Fruit fly (Drosophila melanogaster): Measurements from ENCODE around the gene Tango14.

Tango14 gene

DNA sequence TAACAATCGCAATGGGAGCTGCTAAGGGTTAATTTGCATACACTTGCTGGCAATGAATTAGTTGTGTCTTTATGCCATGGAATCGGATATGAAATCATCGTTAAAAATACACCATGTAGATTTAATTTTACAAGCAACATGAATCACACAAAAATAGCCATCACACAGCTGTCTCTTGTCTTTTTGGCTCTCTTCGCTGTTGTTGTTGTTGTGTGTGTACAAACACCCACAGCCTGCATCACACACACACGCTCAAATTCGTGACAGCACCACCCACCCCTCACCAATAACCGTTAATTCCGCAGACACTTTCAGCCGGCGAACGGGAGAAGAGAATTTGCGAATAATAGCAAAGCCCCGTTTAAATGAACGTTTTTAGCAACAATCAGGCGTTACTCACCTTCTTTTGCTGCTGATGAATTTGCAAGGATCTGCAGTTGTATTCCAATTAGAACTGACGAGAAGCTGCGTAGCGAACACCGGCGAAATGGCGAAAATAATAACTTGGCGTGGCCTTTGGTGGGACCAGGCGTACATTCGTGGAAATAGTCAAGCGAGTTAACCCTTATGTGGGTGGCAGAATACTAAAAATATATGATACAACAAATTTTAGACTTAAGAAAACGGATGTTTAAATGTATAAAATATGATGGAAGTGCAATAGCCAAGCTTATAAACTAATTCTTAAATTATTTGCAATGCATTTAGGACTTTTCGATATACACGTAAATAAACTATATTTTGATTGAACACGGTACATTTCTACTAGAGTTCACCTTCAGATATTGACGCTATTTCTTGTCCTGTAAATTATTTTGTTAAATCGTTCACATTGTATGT, 562 bp upstream of the Tango14 start, which contains the start of gene capt:
Gene capt, minus strand, starts transcription at position 584 of the 840 bp plus-strand sequence.
- peak; percentile 35 for TF ChIP-seq noc (tag; optimal IDR thresholded peaks at IDR 0.05)

- no peak for TF ChIP-seq noc (tag; optimal IDR thresholded peaks at IDR 0.05)
Observed at dm6 chr2L:1163538-1164143, 5.2 kb downstream of the Tango14 start, which contains the start of gene CG5080. CG5080 (minus strand) TSS chr2L:1163886.

DNA sequence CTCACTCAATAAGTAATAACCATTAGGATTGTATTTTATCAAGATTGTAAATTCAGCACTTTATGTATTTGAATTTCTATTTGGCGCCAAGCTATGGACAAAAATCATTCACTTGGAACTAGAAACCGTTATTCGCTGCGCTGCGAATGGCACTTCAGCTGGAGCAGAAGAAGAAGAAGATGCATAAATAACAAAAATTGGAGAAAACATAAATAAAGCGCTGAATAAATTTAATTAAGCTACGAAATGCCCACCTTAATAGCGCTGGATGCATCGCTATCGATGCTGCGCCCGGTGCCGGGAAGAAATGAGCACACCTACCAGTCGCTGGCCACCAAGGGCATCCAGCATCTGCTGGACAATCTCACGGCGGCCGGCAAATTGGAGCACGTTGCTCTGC, 5.8 kb downstream of the Tango14 start, which contains the start of gene IntS14:
Gene IntS14, plus strand, starts transcription at position 150 of the 400 bp plus-strand sequence.
- TF ChIP-seq noc (tag; optimal IDR thresholded peaks at IDR 0.05) = no peak

dm6 chr2L:1166326-1166725, 7.9 kb downstream of the Tango14 start, which contains the start of gene CG14341:
CG14341 (plus strand) TSS chr2L:1166506.
- no peak for TF ChIP-seq noc (tag; optimal IDR thresholded peaks at IDR 0.05)

- TF ChIP-seq noc (tag; optimal IDR thresholded peaks at IDR 0.05) = peak; percentile 72
Observed at dm6 chr2L:1169867-1170415, 11.5 kb downstream of the Tango14 start, which contains the start of the genes CG31922 and Plap. CG31922 (plus strand) TSS chr2L:1170181. Plap (minus strand) TSS chr2L:1170365.

- no peak for TF ChIP-seq noc (tag; optimal IDR thresholded peaks at IDR 0.05)
Observed at dm6 chr2L:1172704-1173107, 14.2 kb downstream of the Tango14 start, which contains the start of the genes Charon and CG4887. Charon (minus strand) TSS chr2L:1172805. CG4887 (plus strand) TSS chr2L:1173009.

dm6 chr2L:1177522-1177921, 19.1 kb downstream of the Tango14 start, which contains the start of gene CG4896:
CG4896 (plus strand) TSS chr2L:1177690.
- TF ChIP-seq noc (tag; optimal IDR thresholded peaks at IDR 0.05) = no peak

DNA sequence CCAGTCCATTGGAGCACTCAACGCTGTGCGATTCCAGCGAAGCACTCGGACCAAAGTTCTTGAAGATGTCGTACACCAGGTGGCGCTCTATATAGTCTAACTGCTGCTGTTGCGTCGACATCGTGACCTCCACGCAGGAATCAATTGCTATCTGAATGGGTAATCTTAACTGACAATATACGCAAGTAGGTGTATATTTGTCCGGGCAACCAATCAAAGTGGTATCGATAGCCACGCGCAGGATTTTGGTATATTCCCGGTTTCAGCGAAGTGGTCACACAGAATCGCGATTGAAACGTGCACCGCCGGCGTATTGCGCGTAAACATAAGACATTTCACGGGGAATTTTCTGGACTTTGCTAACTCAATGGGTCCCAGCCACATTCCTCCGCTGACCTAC, 25.3 kb downstream of the Tango14 start, which contains the start of the genes CG5126 and Tgt:
Gene CG5126, minus strand, starts transcription at position 222 of the 400 bp plus-strand sequence.
Gene Tgt, plus strand, starts transcription at position 267 of the 400 bp plus-strand sequence.
- no peak for TF ChIP-seq noc (tag; optimal IDR thresholded peaks at IDR 0.05)

DNA sequence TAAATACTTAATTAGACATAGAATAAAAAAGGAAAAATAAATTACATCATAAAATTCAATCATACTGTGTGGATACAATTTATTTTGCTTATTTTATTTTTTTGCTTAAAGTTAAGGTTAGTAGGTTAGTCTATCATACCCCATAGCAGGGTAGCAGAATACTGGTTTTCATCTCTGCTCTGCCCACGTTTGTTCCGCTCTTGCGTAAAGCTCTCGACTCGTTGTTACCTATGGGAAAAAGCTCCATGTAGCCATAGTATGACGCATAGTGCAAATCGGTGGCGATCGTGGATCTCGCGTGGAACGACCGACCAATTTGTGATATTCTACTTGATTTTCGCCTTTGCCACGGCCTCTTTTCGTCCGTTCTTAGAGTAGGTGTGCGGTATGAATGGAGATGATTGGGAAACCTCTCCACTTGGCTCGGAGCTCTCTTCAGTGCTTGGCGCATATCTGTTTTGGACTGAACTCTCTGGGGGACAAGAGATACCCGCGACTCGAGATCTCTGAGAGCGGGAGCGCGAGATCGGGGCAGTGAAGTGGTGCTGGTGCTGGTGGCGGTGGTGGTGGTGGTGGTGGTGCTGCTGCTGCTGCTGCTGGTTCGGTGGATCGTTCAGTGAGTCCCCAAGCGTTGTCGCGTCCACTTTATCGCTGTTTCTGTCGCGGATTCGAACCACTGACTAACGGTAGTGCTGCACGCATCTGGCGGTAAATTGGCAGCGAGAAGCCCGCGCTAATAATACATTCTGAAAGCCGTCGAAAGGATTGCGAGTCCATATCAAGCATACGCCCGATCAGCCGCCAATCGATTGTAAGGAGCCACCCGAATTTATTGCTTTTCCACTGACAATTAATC, 27.4 kb downstream of the Tango14 start, which contains the start of gene CG5001:
Gene CG5001, plus strand, starts transcription at position 116 of the 856 bp plus-strand sequence.
- TF ChIP-seq noc (tag; optimal IDR thresholded peaks at IDR 0.05) = peak; percentile 64

DNA sequence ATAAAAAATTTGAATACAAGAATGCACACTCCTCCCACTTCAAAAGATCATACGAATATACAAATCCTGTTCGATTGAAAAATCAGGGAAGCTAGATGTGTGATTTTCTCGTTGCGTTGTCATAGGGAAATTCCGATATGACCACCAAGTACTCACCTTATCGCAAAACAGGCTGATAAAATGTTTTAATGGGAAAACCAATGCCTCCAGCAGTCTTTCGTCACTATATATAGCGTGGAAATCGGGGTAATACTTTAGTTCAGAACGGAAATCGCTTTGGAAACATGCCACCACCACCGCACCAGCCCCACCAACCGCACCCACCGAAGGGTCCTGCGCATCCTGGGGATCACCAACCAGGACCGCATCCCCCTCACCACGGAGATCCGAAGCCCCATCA, 40.7 kb downstream of the Tango14 start, which contains the start of the genes CG5139 and CG43348:
Gene CG5139, minus strand, starts transcription at position 101 of the 400 bp plus-strand sequence.
Gene CG43348, plus strand, starts transcription at position 247 of the 400 bp plus-strand sequence.
- no peak for TF ChIP-seq noc (tag; optimal IDR thresholded peaks at IDR 0.05)

DNA sequence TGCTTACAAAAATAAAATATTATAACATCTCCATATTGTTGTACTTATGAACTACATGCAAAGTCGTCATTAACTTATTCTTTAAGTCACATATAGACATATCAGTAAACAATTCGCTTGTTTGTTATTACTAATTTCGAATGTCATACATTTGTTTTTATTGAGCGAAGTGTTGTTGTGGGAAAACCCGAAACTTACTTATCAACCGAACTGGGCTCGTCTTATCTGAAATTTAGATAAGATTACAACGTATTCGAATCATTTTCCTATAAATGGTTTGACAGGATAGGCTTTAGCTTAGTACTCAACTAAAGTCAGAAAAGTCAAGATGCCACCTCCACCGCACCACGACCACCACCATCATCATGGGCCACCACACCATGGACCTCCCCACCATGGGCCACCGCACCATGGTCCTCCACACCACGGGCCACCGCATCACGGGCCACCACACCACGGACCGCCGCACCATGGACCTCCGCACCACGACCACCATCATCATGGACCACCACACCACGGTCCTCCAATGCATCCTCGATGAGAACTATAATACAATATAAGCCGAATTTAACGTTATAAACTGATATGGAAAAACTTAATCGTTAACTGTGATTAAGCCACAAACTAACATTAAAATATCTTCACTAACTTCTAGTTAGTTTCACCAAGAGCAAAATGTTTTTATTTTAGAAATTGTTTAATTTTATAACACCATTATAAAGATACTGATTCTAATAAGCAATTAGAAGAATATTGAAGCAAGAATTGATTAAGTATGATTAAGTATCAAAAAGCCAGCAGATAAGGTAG, 41.7 kb downstream of the Tango14 start, which contains the start of the genes CG43349 and CG5011:
Gene CG43349, plus strand, starts transcription at position 294 of the 810 bp plus-strand sequence.
Gene CG5011, plus strand, starts transcription at position 760 of the 810 bp plus-strand sequence.
- no peak for TF ChIP-seq noc (tag; optimal IDR thresholded peaks at IDR 0.05)

- TF ChIP-seq noc (tag; optimal IDR thresholded peaks at IDR 0.05) = no peak
Observed at dm6 chr2L:1201396-1201837, 43.0 kb downstream of the Tango14 start.

DNA sequence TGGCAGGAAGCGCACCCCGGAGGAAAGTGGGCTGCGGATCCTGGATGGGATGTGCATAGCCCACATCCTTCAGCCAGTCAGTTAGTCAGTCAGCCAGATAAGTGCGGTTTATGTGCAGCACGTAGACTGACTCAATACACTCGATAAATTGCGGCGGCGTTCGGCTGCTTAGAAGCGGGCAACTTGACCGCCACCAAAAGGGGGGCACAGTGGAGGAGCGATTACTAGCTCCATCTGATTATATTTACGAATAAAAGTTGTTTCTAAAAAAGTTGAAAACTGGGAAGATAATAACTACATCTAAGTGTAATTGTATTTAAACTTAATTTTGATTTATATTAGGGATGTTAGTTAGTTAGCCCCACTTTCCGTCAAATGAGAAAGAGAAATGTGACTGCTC, 44.0 kb downstream of the Tango14 start:
- TF ChIP-seq noc (tag; optimal IDR thresholded peaks at IDR 0.05) = no peak

- no peak for TF ChIP-seq noc (tag; optimal IDR thresholded peaks at IDR 0.05)
Observed at dm6 chr2L:1203915-1204314, 45.5 kb downstream of the Tango14 start, which contains the start of gene CG14342. CG14342 (plus strand) TSS chr2L:1204215.
